Fruit fly (Drosophila melanogaster): Measurements from ENCODE around the gene HP1D3csd.

Gene HP1D3csd

dm6 chrX:19166152-19166935, 23.7 kb upstream of the HP1D3csd start (continued):
- TF ChIP-seq CG4360 (GFP tag; IDR thresholded peaks at IDR 0.05) (no peak), CG6765 (GFP tag; optimal IDR thresholded peaks at IDR 0.05) (peak; percentile 12), Oli (tag; optimal IDR thresholded peaks at IDR 0.05) (peak; percentile 65), emc (GFP tag; optimal IDR thresholded peaks at IDR 0.05) (no peak), Sry-δ (GFP tag; optimal IDR thresholded peaks at IDR 0.05) (no peak), Hmr (GFP tag; optimal IDR thresholded peaks at IDR 0.05) (peak; percentile 51), CG1602 (GFP tag; optimal IDR thresholded peaks at IDR 0.05) (no peak), salm (tag; optimal IDR thresholded peaks at IDR 0.05) (no peak), CG12744 (GFP tag; optimal IDR thresholded peaks at IDR 0.05) (peak; percentile 26), D19A (tag; optimal IDR thresholded peaks at IDR 0.05) (peak; percentile 22), grn (GFP tag; optimal IDR thresholded peaks at IDR 0.05) (no peak), mam (GFP tag; optimal IDR thresholded peaks at IDR 0.05) (peak; percentile 42), GATAe (GFP tag; conservative IDR thresholded peaks at IDR 0.05) (0 out of 2 replicates have a peak, but pooled peaks have one; percentile 23), Hr39 (optimal IDR thresholded peaks at IDR 0.05) (no peak), maf-S (GFP tag; optimal IDR thresholded peaks at IDR 0.05) (no peak), lilli (GFP tag; optimal IDR thresholded peaks at IDR 0.05) (peak; percentile 35), CG10462 (GFP tag; optimal IDR thresholded peaks at IDR 0.05) (no peak), CG9817 (tag; optimal IDR thresholded peaks at IDR 0.05) (peak; percentile 43), mld (GFP tag; IDR thresholded peaks at IDR 0.05; ENCODE audit: partially characterized antibody) (no peak), Six4 (GFP tag; optimal IDR thresholded peaks at IDR 0.05) (no peak), D19B (GFP tag; optimal IDR thresholded peaks at IDR 0.05) (no peak), Ravus (GFP tag; IDR thresholded peaks at IDR 0.05) (no peak), seq (GFP tag; IDR thresholded peaks at IDR 0.05) (no peak), tio (GFP tag; optimal IDR thresholded peaks at IDR 0.05) (peak; percentile 21), peb (GFP tag; IDR thresholded peaks at IDR 0.05) (no peak), CG12104 (GFP tag; optimal IDR thresholded peaks at IDR 0.05) (peak; percentile 41), CG32532 (GFP tag; IDR thresholded peaks at IDR 0.05) (0 out of 2 replicates have a peak, but pooled peaks have one; percentile 20), CG9727 (GFP tag; optimal IDR thresholded peaks at IDR 0.05) (peak; percentile 53), CG13296 (GFP tag; optimal IDR thresholded peaks at IDR 0.05) (peak; percentile 18), CG11696 (GFP tag; IDR thresholded peaks at IDR 0.05) (peak; percentile 81), cwo (GFP tag; optimal IDR thresholded peaks at IDR 0.05) (peak; percentile 9), Mad (GFP tag; optimal IDR thresholded peaks at IDR 0.05) (no peak), CG15269 (tag; optimal IDR thresholded peaks at IDR 0.05) (peak; percentile 68), CoRest (tag; optimal IDR thresholded peaks at IDR 0.05) (peak; percentile 67), HHEX (GFP tag; optimal IDR thresholded peaks at IDR 0.05) (peak; percentile 37), CG12391 (tag; optimal IDR thresholded peaks at IDR 0.05) (peak; percentile 2), HLH3B (GFP tag; IDR thresholded peaks at IDR 0.05) (0 out of 2 replicates have a peak, but pooled peaks have one; percentile 9), gce (GFP tag; IDR thresholded peaks at IDR 0.05) (no peak), bsh (GFP tag; optimal IDR thresholded peaks at IDR 0.05) (peak in 1 of 2 experiments; percentile 9), CG17912 (GFP tag; optimal IDR thresholded peaks at IDR 0.05) (no peak), Rfx (GFP tag; IDR thresholded peaks at IDR 0.05) (peak; percentile 47; the same call in 1 of the 2 replicates), lola (GFP tag; optimal IDR thresholded peaks at IDR 0.05) (peak in 1 of 3 experiments; percentile 29), CG6813 (GFP tag; optimal IDR thresholded peaks at IDR 0.05) (no peak), CTCF (GFP tag; optimal IDR thresholded peaks at IDR 0.05) (no peak), CG12769 (tag; optimal IDR thresholded peaks at IDR 0.05) (peak; percentile 52), CG6272 (GFP tag; IDR thresholded peaks at IDR 0.05) (no peak), stc (GFP tag; IDR thresholded peaks at IDR 0.05) (no peak), CG13424 (tag; optimal IDR thresholded peaks at IDR 0.05) (peak; percentile 51), chinmo (GFP tag; IDR thresholded peaks at IDR 0.05; ENCODE audit: partially characterized antibody) (0 out of 4 replicates have a peak, but pooled peaks have one; percentile 26), CG6175 (GFP tag; IDR thresholded peaks at IDR 0.05) (no peak)
